Fruit fly (Drosophila melanogaster): ENCODE measurements around the gene CG15642.

DNA sequence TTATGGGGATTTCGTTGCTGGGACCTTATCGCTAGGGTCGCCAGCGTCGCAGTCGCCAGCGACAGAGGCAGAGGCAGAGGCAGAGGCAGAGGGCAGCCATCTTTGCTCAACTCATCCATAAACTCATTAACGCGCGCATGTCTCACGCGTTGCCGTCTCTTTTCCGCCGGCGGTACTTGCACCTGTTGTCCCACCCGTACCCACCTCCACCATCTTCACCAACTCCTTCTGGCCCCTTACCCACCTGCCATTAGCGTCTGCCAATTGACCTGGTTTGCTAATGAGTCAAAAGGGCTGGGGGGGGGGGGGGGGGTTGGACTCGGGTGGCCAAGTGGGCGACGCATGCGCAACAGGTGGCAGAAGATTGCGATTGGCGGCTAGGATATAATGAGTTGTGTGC, 35.3 kb upstream of the CG15642 start:
- TF ChIP-seq Dll (optimal IDR thresholded peaks at IDR 0.05) = no peak
- no peak for TF ChIP-seq pan (optimal IDR thresholded peaks at IDR 0.05)
- no peak for TF ChIP-seq CG8478 (optimal IDR thresholded peaks at IDR 0.05)
- no peak for TF ChIP-seq usp (GFP tag; optimal IDR thresholded peaks at IDR 0.05)
- TF ChIP-seq EcR (GFP tag; optimal IDR thresholded peaks at IDR 0.05) = no peak

Measured in whole organism.